Worm (Caenorhabditis elegans) whole organism, early embryonic: ENCODE measurements around the gene F40F8.3.
"Not testable (repeated sequence)": the region's sequence is repeated elsewhere in the genome, so short reads cannot be mapped to it uniquely, and the experiment has no call there.

Experiments
- B0310.2 ChIP-seq: sonication (generic microtip); optimal IDR thresholded peaks from 2 replicates; lab custom pipeline; 2016; ENCODE audit warnings: mild to moderate bottlenecking, missing genetic modification characterization, missing compliant biosample characterization
- F13C5.2 ChIP-seq: sonication (generic microtip); optimal IDR thresholded peaks from 2 replicates; lab custom pipeline; 2017; ENCODE audit warnings: mild to moderate bottlenecking, missing genetic modification characterization, inconsistent platforms, missing compliant biosample characterization
- aly-1 ChIP-seq: sonication (generic microtip); optimal IDR thresholded peaks from 2 replicates; lab custom pipeline; 2016; ENCODE audit warnings: missing genetic modification characterization, missing compliant biosample characterization
- ama-1 ChIP-seq: fragments of 150-350 bp; optimal IDR thresholded peaks from 2 replicates; lab custom pipeline; 2014
- ceh-13 ChIP-seq: fragments of 200-800 bp; sonication (Bioruptor generic); optimal IDR thresholded peaks from 2 replicates; lab custom pipeline; 2018; ENCODE audit warnings: mild to moderate bottlenecking, missing genetic modification characterization, missing compliant biosample characterization
- ceh-36 ChIP-seq: sonication (generic microtip); optimal IDR thresholded peaks from 2 replicates; lab custom pipeline; 2016; ENCODE audit warnings: missing genetic modification characterization, inconsistent platforms, missing compliant biosample characterization
- ets-7 ChIP-seq: sonication (generic microtip); optimal IDR thresholded peaks from 2 replicates; lab custom pipeline; 2016; ENCODE audit warnings: missing genotype, missing genetic modification characterization, missing compliant biosample characterization
- flt-1 ChIP-seq: fragments of 200-800 bp; sonication (Bioruptor generic); IDR thresholded peaks from 2 replicates; pipeline ENCODE4 v1.3.6; 2022; ENCODE audit warnings: missing genetic modification characterization, missing compliant biosample characterization
- hmbx-1 ChIP-seq: sonication (generic microtip); optimal IDR thresholded peaks from 2 replicates; lab custom pipeline; 2016; ENCODE audit warnings: mild to moderate bottlenecking, missing genetic modification characterization, missing compliant biosample characterization
- hmg-4 ChIP-seq: fragments of 200-800 bp; sonication (Bioruptor generic); optimal IDR thresholded peaks from 2 replicates; lab custom pipeline; 2018; ENCODE audit warnings: mild to moderate bottlenecking, missing genetic modification characterization, missing compliant biosample characterization
- hnd-1 ChIP-seq: sonication (generic microtip); optimal IDR thresholded peaks from 2 replicates; lab custom pipeline; 2016; ENCODE audit warnings: missing genetic modification characterization, missing compliant biosample characterization
- pes-1 ChIP-seq: fragments of 200-800 bp; sonication (Bioruptor generic); IDR thresholded peaks from 2 replicates; pipeline ENCODE4 v1.3.6; 2022; ENCODE audit warnings: missing genetic modification reagents, missing genetic modification characterization, missing compliant biosample characterization
- scrt-1 ChIP-seq: fragments of 200-800 bp; sonication (Bioruptor generic); IDR thresholded peaks from 2 replicates; pipeline ENCODE4 v1.3.6; 2022; ENCODE audit warnings: missing genetic modification characterization, missing compliant biosample characterization
- sea-1 ChIP-seq: fragments of 200-800 bp; sonication (Bioruptor generic); conservative IDR thresholded peaks from 2 replicates; pipeline ENCODE4 v1.3.6; 2022; ENCODE audit warnings: missing genetic modification characterization, missing compliant biosample characterization
- tbx-11 ChIP-seq: fragments of 200-800 bp; sonication (Bioruptor generic); IDR thresholded peaks from 2 replicates; pipeline ENCODE4 v1.3.6; 2022; ENCODE audit warnings: missing genetic modification characterization, missing compliant biosample characterization
- tbx-37 ChIP-seq: fragments of 200-800 bp; sonication (Bioruptor generic); conservative IDR thresholded peaks from 2 replicates; pipeline ENCODE4 v1.3.6; 2022; ENCODE audit warnings: missing genetic modification reagents, missing genetic modification characterization, missing compliant biosample characterization
- tra-4 ChIP-seq: sonication (generic microtip); optimal IDR thresholded peaks from 2 replicates; lab custom pipeline; 2017; ENCODE audit warnings: missing genetic modification characterization, missing compliant biosample characterization

Gene F40F8.3

DNA sequence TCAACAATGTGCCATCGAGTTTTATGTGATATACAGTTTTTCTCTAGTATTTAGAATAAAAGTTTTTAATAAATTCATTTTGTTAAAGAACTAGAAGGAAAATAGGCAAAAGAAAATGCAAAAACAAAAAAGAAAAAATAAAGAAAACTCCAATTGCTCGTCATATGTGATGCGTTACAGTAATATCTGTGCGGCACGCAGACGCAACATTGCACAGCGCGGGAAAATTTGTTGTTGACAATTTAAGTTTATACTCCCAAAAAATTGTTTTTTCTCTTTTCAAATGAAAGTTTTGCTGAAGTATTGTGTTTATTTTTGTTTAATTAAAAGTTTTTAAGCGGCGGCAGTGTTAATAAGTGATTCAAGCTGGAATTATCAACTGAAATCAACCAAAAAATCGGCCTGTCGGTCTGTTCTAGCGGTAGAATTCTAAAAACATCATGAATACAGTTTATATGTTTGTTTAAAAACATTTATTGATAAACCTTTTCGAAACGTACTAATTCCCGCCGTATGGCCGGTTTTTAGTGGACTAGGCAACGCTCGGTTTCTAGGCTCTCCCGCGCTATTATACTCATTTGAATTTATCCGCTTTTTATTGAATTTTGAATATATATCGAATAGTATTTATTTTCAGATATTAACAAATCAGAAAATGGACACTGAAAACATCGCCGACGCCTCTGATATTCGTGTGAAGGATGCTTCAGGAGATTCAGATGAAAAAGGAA lies 22.9 kb upstream of the F40F8.3 start, which contains the start of gene nasp-1:
nasp-1 (plus strand) TSS at position 632 of the 731 bp plus-strand sequence.
- TF ChIP-seq ceh-36 (tag; lab: Kevin White, UChicago), result no peak
- no peak for TF ChIP-seq F13C5.2 (tag; lab: Kevin White, UChicago)
- no peak for TF ChIP-seq hnd-1 (tag; lab: Kevin White, UChicago)
- TF ChIP-seq B0310.2 (tag; lab: Kevin White, UChicago), result no peak
- no peak for TF ChIP-seq hmg-4 (GFP tag; lab: Kevin White, UChicago)
- no peak for TF ChIP-seq ets-7
- TF ChIP-seq pes-1 (GFP tag; lab: Robert Waterston, UW), result no peak
- no peak for TF ChIP-seq ceh-13 (GFP tag; lab: Kevin White, UChicago)
- no peak for TF ChIP-seq sea-1
- no peak for TF ChIP-seq tbx-11
- TF ChIP-seq flt-1, result no peak
- no peak for TF ChIP-seq scrt-1
- no peak for TF ChIP-seq tra-4
- no peak for TF ChIP-seq tbx-37
- no peak for TF ChIP-seq ama-1 (lab: Kevin White, UChicago)
- no peak for TF ChIP-seq hmbx-1 (tag; lab: Kevin White, UChicago)
- no peak for TF ChIP-seq aly-1

DNA sequence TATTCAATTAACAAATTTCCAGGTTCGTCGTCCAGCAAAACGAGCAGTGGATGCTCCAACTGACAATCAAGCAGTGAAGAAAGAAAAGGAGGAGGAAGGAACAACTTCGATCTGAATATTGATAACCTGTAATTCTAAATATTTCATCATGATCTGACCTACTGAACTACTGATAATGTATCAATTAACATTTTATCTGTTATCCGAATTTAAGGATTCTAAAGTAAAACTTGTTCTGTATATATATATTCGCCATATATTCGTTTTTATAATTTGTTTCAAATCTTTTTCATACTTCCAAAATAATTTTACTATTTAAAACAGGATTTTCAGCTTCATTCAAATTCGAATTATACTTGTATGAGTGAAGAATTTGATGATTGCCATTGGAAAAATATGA lies 21.3 kb upstream of the F40F8.3 start, which contains the start of gene apc-17:
apc-17 (plus strand) TSS at position 301 of the 400 bp plus-strand sequence.
- no peak for TF ChIP-seq hmbx-1 (tag; lab: Kevin White, UChicago)
- no peak for TF ChIP-seq tbx-37
- TF ChIP-seq scrt-1, result no peak
- no peak for TF ChIP-seq ets-7
- no peak for TF ChIP-seq ceh-13 (GFP tag; lab: Kevin White, UChicago)
- TF ChIP-seq flt-1, result no peak
- TF ChIP-seq B0310.2 (tag; lab: Kevin White, UChicago), result no peak
- TF ChIP-seq hnd-1 (tag; lab: Kevin White, UChicago), result no peak
- no peak for TF ChIP-seq tbx-11
- no peak for TF ChIP-seq pes-1 (GFP tag; lab: Robert Waterston, UW)
- no peak for TF ChIP-seq tra-4
- TF ChIP-seq ama-1 (lab: Kevin White, UChicago), result no peak
- TF ChIP-seq hmg-4 (GFP tag; lab: Kevin White, UChicago), result no peak
- TF ChIP-seq aly-1, result no peak
- no peak for TF ChIP-seq F13C5.2 (tag; lab: Kevin White, UChicago)
- no peak for TF ChIP-seq ceh-36 (tag; lab: Kevin White, UChicago)

DNA sequence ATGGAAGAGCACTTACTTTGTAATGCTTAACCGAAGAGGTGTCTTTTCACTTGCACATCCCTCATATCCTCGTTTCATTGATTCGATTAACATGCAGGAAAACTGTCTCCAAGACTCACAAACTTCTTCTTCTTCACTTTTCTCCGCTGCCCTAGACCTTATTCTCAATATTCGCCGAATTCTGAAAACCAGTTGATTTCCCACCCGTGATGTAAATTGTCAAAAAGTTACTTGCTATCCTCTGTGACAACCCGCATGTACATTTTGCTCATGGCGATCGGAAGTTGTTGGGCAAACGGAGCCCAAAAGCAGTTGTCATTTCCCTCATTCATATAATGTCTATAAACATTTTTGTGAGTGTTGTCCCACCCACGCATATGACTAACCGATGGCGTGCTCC lies 18.7 kb upstream of the F40F8.3 start:
- TF ChIP-seq F13C5.2 (tag; lab: Kevin White, UChicago) (no peak), pes-1 (GFP tag; lab: Robert Waterston, UW) (no peak), hnd-1 (tag; lab: Kevin White, UChicago) (no peak), ama-1 (lab: Kevin White, UChicago) (no peak), flt-1 (no peak), tbx-37 (no peak), scrt-1 (no peak)

DNA sequence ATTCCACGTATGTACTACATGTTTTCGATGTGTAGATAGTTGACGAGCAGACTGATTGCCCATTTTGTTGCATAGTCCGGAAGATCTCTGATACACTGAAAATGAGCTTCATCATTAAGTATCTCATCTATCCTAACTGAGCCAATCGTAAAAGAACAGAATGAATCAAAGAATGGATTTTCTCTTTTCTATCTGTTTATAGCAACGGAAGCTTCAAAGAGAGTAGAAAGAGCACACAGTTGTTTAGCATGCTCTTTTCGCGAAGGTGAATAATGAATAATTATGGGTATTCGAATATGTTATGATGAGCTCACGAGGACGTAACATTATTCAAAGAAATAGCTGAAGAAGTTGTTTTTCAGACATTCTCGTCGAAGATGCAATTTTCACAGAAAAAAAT lies 18.0 kb upstream of the F40F8.3 start, which contains the start of gene glb-4:
glb-4 (minus strand) TSS at position 101 of the 400 bp plus-strand sequence.
- no peak for TF ChIP-seq aly-1
- TF ChIP-seq flt-1, result no peak
- TF ChIP-seq tra-4, result no peak
- TF ChIP-seq sea-1, result no peak
- no peak for TF ChIP-seq B0310.2 (tag; lab: Kevin White, UChicago)
- TF ChIP-seq hmg-4 (GFP tag; lab: Kevin White, UChicago), result no peak
- TF ChIP-seq tbx-11, result no peak
- no peak for TF ChIP-seq F13C5.2 (tag; lab: Kevin White, UChicago)
- no peak for TF ChIP-seq ama-1 (lab: Kevin White, UChicago)
- TF ChIP-seq hmbx-1 (tag; lab: Kevin White, UChicago), result no peak

DNA sequence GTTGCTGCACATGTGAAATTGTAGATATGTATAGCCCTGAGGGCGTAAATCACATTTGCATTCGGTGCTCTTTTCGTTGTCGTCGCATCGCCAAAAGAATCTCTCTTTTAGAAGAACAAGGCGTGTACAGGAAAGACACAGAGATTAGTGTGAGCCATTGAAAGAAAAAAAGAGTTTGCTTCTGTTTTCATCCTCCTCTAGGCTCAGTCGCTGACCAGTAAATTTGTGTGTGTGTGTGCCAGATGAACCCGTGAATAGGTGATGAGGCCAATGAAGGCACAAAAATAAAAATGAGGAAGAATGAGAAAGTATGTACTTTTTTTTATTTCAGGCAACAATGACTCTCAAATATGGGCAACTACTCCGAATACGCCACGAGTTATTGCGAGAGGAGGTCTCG lies 16.7 kb upstream of the F40F8.3 start, which contains the start of gene mat-2:
mat-2 (plus strand) TSS at position 301 of the 400 bp plus-strand sequence.
- TF ChIP-seq tbx-37 (no peak), hmbx-1 (tag; lab: Kevin White, UChicago) (no peak), tra-4 (no peak), pes-1 (GFP tag; lab: Robert Waterston, UW) (no peak), hmg-4 (GFP tag; lab: Kevin White, UChicago) (no peak), scrt-1 (no peak)

DNA sequence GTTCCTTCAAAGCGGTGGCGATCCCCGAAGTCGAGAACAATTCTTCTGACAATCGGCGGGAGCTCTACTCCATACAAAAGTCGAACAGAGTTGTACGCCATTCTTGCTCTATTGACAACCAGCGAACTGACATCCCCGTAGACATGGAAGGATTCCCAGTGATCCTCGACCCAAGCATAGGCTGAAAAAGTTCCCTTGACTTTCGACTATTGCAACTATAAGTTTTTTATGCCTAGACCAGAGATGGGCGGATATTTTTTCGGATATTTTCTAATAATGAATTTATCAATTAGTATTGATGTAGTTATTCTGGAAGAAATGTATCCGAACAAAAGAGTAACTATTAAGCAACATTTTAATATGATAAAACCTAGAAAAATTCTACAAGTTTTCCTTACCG lies 7.3 kb upstream of the F40F8.3 start, which contains the start of gene W10C6.2:
W10C6.2 (minus strand) TSS at position 101 of the 400 bp plus-strand sequence.
- TF ChIP-seq ama-1 (lab: Kevin White, UChicago); hmbx-1 (tag; lab: Kevin White, UChicago); tbx-37: not testable (repeated sequence)

DNA sequence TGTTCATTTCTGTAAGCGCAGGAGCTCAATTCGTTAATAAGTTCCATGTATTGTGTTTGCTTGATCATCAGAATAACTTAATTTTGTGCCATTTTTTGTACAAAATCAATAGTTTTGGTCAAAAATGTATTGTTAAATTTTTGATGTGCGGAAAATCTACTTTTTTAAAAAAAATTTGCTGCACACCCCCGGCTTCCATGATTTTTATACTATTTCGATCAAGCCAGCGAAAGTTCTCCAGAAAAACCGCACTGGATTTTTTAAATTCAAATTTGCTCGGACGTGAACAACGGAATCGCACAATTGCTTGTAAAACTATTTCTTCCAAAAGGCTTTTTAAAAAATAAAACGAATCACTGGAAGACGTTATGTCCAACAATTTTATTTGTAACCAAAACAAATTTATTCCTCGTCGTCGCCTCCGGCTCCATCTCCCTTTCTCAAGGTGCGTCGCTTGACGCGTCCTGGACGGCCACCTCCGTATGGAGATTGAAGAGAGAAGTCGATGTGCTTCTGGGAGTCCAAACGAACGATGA lies 4.0 kb upstream of the F40F8.3 start:
- no peak for TF ChIP-seq hnd-1 (tag; lab: Kevin White, UChicago)
- TF ChIP-seq ceh-36 (tag; lab: Kevin White, UChicago), result no peak
- TF ChIP-seq F13C5.2 (tag; lab: Kevin White, UChicago), result no peak
- no peak for TF ChIP-seq B0310.2 (tag; lab: Kevin White, UChicago)
- no peak for TF ChIP-seq ets-7
- no peak for TF ChIP-seq aly-1
- no peak for TF ChIP-seq flt-1
- TF ChIP-seq hmbx-1 (tag; lab: Kevin White, UChicago), result no peak
